Fruit fly (Drosophila melanogaster): ENCODE measurements around the gene CG9356.
A peak's percentile ranks its signal among the peaks of the same experiment; 100 is the strongest.

Gene CG9356

dm6 chr3R:9399951-9400392 is 4.1 kb downstream of the CG9356 start, which contains the start of gene CG34117 (continued):
- TF ChIP-seq nau (GFP tag; optimal IDR thresholded peaks at IDR 0.05) = peak; percentile 54
- TF ChIP-seq bab2 (GFP tag; optimal IDR thresholded peaks at IDR 0.05) = peak; percentile 65
- peak; percentile 75 for TF ChIP-seq CG14050 (GFP tag; IDR thresholded peaks at IDR 0.05)
- TF ChIP-seq CG14667 (GFP tag; IDR thresholded peaks at IDR 0.05) = peak; percentile 78
- no peak for TF ChIP-seq CG6654 (GFP tag; optimal IDR thresholded peaks at IDR 0.05)
- TF ChIP-seq Lim3 (GFP tag; IDR thresholded peaks at IDR 0.05) = no peak
- TF ChIP-seq CG11504 (tag; optimal IDR thresholded peaks at IDR 0.05) = peak; percentile 80
- TF ChIP-seq scrt (GFP tag; optimal IDR thresholded peaks at IDR 0.05) = peak; percentile 73
- peak; percentile 33; the same call in 1 of the 2 replicates for TF ChIP-seq ham (GFP tag; IDR thresholded peaks at IDR 0.05)
- peak; percentile 92 for TF ChIP-seq zfh1 (GFP tag; IDR thresholded peaks at IDR 0.05)
- peak; percentile 68 for TF ChIP-seq CG12769 (tag; optimal IDR thresholded peaks at IDR 0.05)
- TF ChIP-seq CG18262 (tag; optimal IDR thresholded peaks at IDR 0.05) = peak; percentile 79
- peak; percentile 61 for TF ChIP-seq kah (GFP tag; optimal IDR thresholded peaks at IDR 0.05)
- peak; percentile 70 for TF ChIP-seq Fer2 (tag; optimal IDR thresholded peaks at IDR 0.05)
- TF ChIP-seq CG11723 (GFP tag; optimal IDR thresholded peaks at IDR 0.05) = peak; percentile 32
- TF ChIP-seq CG17361 (GFP tag; IDR thresholded peaks at IDR 0.05) = peak; percentile 84
- peak; percentile 55 for TF ChIP-seq Mad (GFP tag; optimal IDR thresholded peaks at IDR 0.05)
- no peak for TF ChIP-seq jigr1 (GFP tag; IDR thresholded peaks at IDR 0.05)
- no peak for TF ChIP-seq cg (GFP tag; optimal IDR thresholded peaks at IDR 0.05)
- no peak for TF ChIP-seq knrl (GFP tag; IDR thresholded peaks at IDR 0.05; ENCODE audit: partially characterized antibody)
- no peak for TF ChIP-seq Neu2 (GFP tag; optimal IDR thresholded peaks at IDR 0.05; ENCODE audit: borderline replicate concordance)
- peak; percentile 58 for TF ChIP-seq stwl (tag; optimal IDR thresholded peaks at IDR 0.05)
- TF ChIP-seq Ravus (GFP tag; IDR thresholded peaks at IDR 0.05) = peak; percentile 31
- peak; percentile 41 for TF ChIP-seq MTF-1 (GFP tag; optimal IDR thresholded peaks at IDR 0.05; ENCODE audit: borderline replicate concordance)
- peak; percentile 32 for TF ChIP-seq pfk (GFP tag; optimal IDR thresholded peaks at IDR 0.05)
- TF ChIP-seq CG15601 (tag; optimal IDR thresholded peaks at IDR 0.05) = peak; percentile 71
- peak; percentile 2 for TF ChIP-seq CTCF (GFP tag; optimal IDR thresholded peaks at IDR 0.05)
- TF ChIP-seq br (optimal IDR thresholded peaks at IDR 0.05) = no peak
- peak; percentile 57 for TF ChIP-seq CG10462 (GFP tag; optimal IDR thresholded peaks at IDR 0.05)
- TF ChIP-seq lola (GFP tag; optimal IDR thresholded peaks at IDR 0.05) = peak in 1 of 3 experiments; percentile 67
- peak; percentile 82 for TF ChIP-seq Hmr (GFP tag; optimal IDR thresholded peaks at IDR 0.05)
- no peak; the same call in 1 of the 2 replicates for TF ChIP-seq CG4360 (GFP tag; IDR thresholded peaks at IDR 0.05)
- TF ChIP-seq ftz-f1 (GFP tag; optimal IDR thresholded peaks at IDR 0.05) = no peak
- peak; percentile 80 for TF ChIP-seq gcm (GFP tag; optimal IDR thresholded peaks at IDR 0.05)
- TF ChIP-seq seq (GFP tag; IDR thresholded peaks at IDR 0.05) = peak; percentile 68
- TF ChIP-seq CG4707 (GFP tag; optimal IDR thresholded peaks at IDR 0.05) = peak; percentile 18
- no peak for TF ChIP-seq fru (optimal IDR thresholded peaks at IDR 0.05)
- TF ChIP-seq Abd-B (GFP tag; optimal IDR thresholded peaks at IDR 0.05) = peak; percentile 64
- peak; percentile 71 for TF ChIP-seq CG13624 (GFP tag; optimal IDR thresholded peaks at IDR 0.05)
- TF ChIP-seq CG32767 (GFP tag; IDR thresholded peaks at IDR 0.05) = peak; percentile 67; the same call in 1 of the 2 replicates
- TF ChIP-seq odd (GFP tag; optimal IDR thresholded peaks at IDR 0.05) = peak; percentile 65
- TF ChIP-seq CG2129 (GFP tag; IDR thresholded peaks at IDR 0.05; ENCODE audit: partially characterized antibody) = no peak
- no peak for TF ChIP-seq CG3838 (GFP tag; optimal IDR thresholded peaks at IDR 0.05)
- peak; percentile 30 for TF ChIP-seq fu2 (GFP tag; optimal IDR thresholded peaks at IDR 0.05)
- TF ChIP-seq dati (GFP tag; IDR thresholded peaks at IDR 0.05) = no peak
- peak; percentile 78 for TF ChIP-seq CG1602 (GFP tag; optimal IDR thresholded peaks at IDR 0.05)
- peak; percentile 54 for TF ChIP-seq schlank (tag; optimal IDR thresholded peaks at IDR 0.05)
- TF ChIP-seq CG14014 (GFP tag; IDR thresholded peaks at IDR 0.05) = peak; percentile 83
- no peak for TF ChIP-seq aop (GFP tag; IDR thresholded peaks at IDR 0.05)
- TF ChIP-seq B-H2 (GFP tag; optimal IDR thresholded peaks at IDR 0.05) = peak; percentile 88
- peak; percentile 86 to 95 for TF ChIP-seq crp (GFP tag; optimal IDR thresholded peaks at IDR 0.05)

Data from whole organism, embryonic.